Worm (Caenorhabditis elegans) whole organism, young adult: ENCODE measurements around the gene fbxb-84.
"Not testable (repeated sequence)": the region's sequence is repeated elsewhere in the genome, so short reads cannot be mapped to it uniquely, and the experiment has no call there.

Experiments
- B0035.1 ChIP-seq: sonication (generic microtip); optimal IDR thresholded peaks from 2 replicates; lab custom pipeline; 2016; ENCODE audit warnings: missing genetic modification characterization, mild to moderate bottlenecking, missing compliant biosample characterization, missing genotype, missing genetic modification reagents
- F33H1.4 ChIP-seq: fragments of 200-800 bp; sonication (Bioruptor generic); IDR thresholded peaks from 2 replicates; pipeline ENCODE4 v1.3.6; 2022; ENCODE audit warnings: missing genetic modification reagents, missing genetic modification characterization, missing compliant biosample characterization
- F49E8.2 ChIP-seq: sonication (generic microtip); optimal IDR thresholded peaks from 3 replicates; lab custom pipeline; 2017; ENCODE audit warnings: missing genetic modification characterization, mild to moderate bottlenecking, missing compliant biosample characterization, antibody characterized with exemption, moderate library complexity; ENCODE audit not compliant: insufficient read depth
- F57C9.4 ChIP-seq: sonication (generic microtip); optimal IDR thresholded peaks from 2 replicates; lab custom pipeline; 2017; ENCODE audit warnings: mild to moderate bottlenecking, missing genetic modification characterization, missing compliant biosample characterization
- K12H6.12 ChIP-seq: fragments of 200-800 bp; sonication (Bioruptor generic); optimal IDR thresholded peaks from 2 replicates; lab custom pipeline; 2018; ENCODE audit warnings: mild to moderate bottlenecking, missing genetic modification characterization, missing compliant biosample characterization
- ZK185.1 ChIP-seq: sonication (generic microtip); optimal IDR thresholded peaks from 2 replicates; lab custom pipeline; 2016; ENCODE audit warnings: mild to moderate bottlenecking, missing genetic modification characterization, missing compliant biosample characterization; ENCODE audit not compliant: poor library complexity, severe bottlenecking
- ccch-3 ChIP-seq: fragments of 200-800 bp; sonication (Bioruptor generic); optimal IDR thresholded peaks from 2 replicates; lab custom pipeline; 2018; ENCODE audit warnings: mild to moderate bottlenecking, missing genetic modification characterization, missing compliant biosample characterization
- cebp-1 ChIP-seq, 2 experiments: fragments of 200-800 bp in 1 of 2; sonication (Bioruptor generic) in 1 of 2; sonication (generic microtip) in 1 of 2; IDR thresholded peaks in 1 of 2; optimal IDR thresholded peaks in 1 of 2; 2 replicates each; pipeline versions ENCODE4 v1.3.6 to Lab custom; 2017 to 2022; ENCODE audit warnings: missing compliant biosample characterization in 2 of 2, missing genetic modification characterization in 2 of 2, mild to moderate bottlenecking in 1 of 2, missing genetic modification reagents in 1 of 2, moderate library complexity in 1 of 2
- ceh-58 ChIP-seq: fragments of 200-800 bp; sonication (Bioruptor generic); IDR thresholded peaks from 2 replicates; pipeline ENCODE4 v1.3.6; 2022; ENCODE audit warnings: missing genetic modification characterization, missing compliant biosample characterization
- efl-1 ChIP-seq: fragments of 150-350 bp; optimal IDR thresholded peaks from 2 replicates; lab custom pipeline; 2014; ENCODE audit warnings: missing biosample characterization, missing genetic modification reagents, missing genetic modification characterization
- ekl-4 ChIP-seq: fragments of 200-800 bp; sonication (Bioruptor generic); IDR thresholded peaks from 2 replicates; pipeline ENCODE4 v1.3.6; 2022; ENCODE audit warnings: missing genetic modification reagents, missing genetic modification characterization, missing compliant biosample characterization
- hlh-12 ChIP-seq: sonication (generic microtip); optimal IDR thresholded peaks from 2 replicates; lab custom pipeline; 2016; ENCODE audit warnings: missing genetic modification characterization, missing compliant biosample characterization
- hlh-26 ChIP-seq: fragments of 200-800 bp; sonication (Bioruptor generic); conservative IDR thresholded peaks from 2 replicates; pipeline ENCODE4 v1.3.6; 2022; ENCODE audit warnings: missing genetic modification reagents, missing genetic modification characterization, missing compliant biosample characterization
- hmg-1.2 ChIP-seq: fragments of 200-800 bp; sonication (Bioruptor generic); IDR thresholded peaks from 2 replicates; pipeline ENCODE4 v1.3.6; 2022; ENCODE audit warnings: missing genetic modification reagents, missing genetic modification characterization, missing compliant biosample characterization
- hrde-1 ChIP-seq: sonication (generic microtip); optimal IDR thresholded peaks from 2 replicates; lab custom pipeline; 2016; ENCODE audit warnings: missing genetic modification characterization, mild to moderate bottlenecking, missing compliant biosample characterization, moderate library complexity, missing genotype, missing genetic modification reagents, borderline replicate concordance
- lag-1 ChIP-seq: fragments of 200-800 bp; sonication (Bioruptor generic); IDR thresholded peaks from 2 replicates; pipeline ENCODE4 v1.3.6; 2022; ENCODE audit warnings: missing genetic modification reagents, missing genetic modification characterization, missing compliant biosample characterization
- madf-3 ChIP-seq: fragments of 200-800 bp; sonication (Bioruptor generic); IDR thresholded peaks from 2 replicates; pipeline ENCODE4 v1.3.6; 2022; ENCODE audit warnings: missing genetic modification reagents, missing genetic modification characterization, missing compliant biosample characterization
- mcd-1 ChIP-seq: fragments of 200-800 bp; sonication (Bioruptor generic); IDR thresholded peaks from 2 replicates; pipeline ENCODE4 v1.3.6; 2022; ENCODE audit warnings: missing genetic modification reagents, missing genetic modification characterization, missing compliant biosample characterization
- nfya-1 ChIP-seq: sonication (generic microtip); optimal IDR thresholded peaks from 2 replicates; lab custom pipeline; 2017; ENCODE audit warnings: antibody characterized with exemption, missing compliant biosample characterization, missing genetic modification characterization, borderline replicate concordance; ENCODE audit not compliant: insufficient read depth
- nfya-2 ChIP-seq: fragments of 200-800 bp; sonication (Bioruptor generic); IDR thresholded peaks from 2 replicates; pipeline ENCODE4 v1.3.6; 2022; ENCODE audit warnings: missing genetic modification reagents, missing genetic modification characterization, missing compliant biosample characterization
- nhr-90 ChIP-seq: sonication (generic microtip); optimal IDR thresholded peaks from 2 replicates; lab custom pipeline; 2016; ENCODE audit warnings: missing genotype, mild to moderate bottlenecking, missing genetic modification characterization, missing compliant biosample characterization
- pbrm-1 ChIP-seq: fragments of 200-800 bp; sonication (Bioruptor generic); IDR thresholded peaks from 2 replicates; pipeline ENCODE4 v1.3.6; 2022; ENCODE audit warnings: missing genetic modification reagents, missing genetic modification characterization, missing compliant biosample characterization
- pha-4 ChIP-seq: fragments of 150-350 bp; sonication (generic microtip); optimal IDR thresholded peaks from 2 replicates; lab custom pipeline; 2014; ENCODE audit warnings: missing biosample characterization, missing genetic modification reagents, missing genetic modification characterization
- repo-1 ChIP-seq: sonication (generic microtip); optimal IDR thresholded peaks from 2 replicates; lab custom pipeline; 2017; ENCODE audit warnings: mild to moderate bottlenecking, missing genetic modification characterization, missing compliant biosample characterization
- sdz-38 ChIP-seq: sonication (generic microtip); optimal IDR thresholded peaks from 2 replicates; lab custom pipeline; 2016; ENCODE audit warnings: missing genotype, missing genetic modification characterization, missing compliant biosample characterization
- sea-2 ChIP-seq: fragments of 200-800 bp; sonication (Bioruptor generic); IDR thresholded peaks from 2 replicates; pipeline ENCODE4 v1.3.6; 2022; ENCODE audit warnings: missing genetic modification characterization, missing compliant biosample characterization
- somi-1 ChIP-seq: fragments of 200-800 bp; sonication (Bioruptor generic); optimal IDR thresholded peaks from 2 replicates; lab custom pipeline; 2018; ENCODE audit warnings: mild to moderate bottlenecking, missing genetic modification characterization, missing compliant biosample characterization
- tbx-9 ChIP-seq: sonication (generic microtip); optimal IDR thresholded peaks from 2 replicates; lab custom pipeline; 2016; ENCODE audit warnings: borderline replicate concordance, missing genetic modification characterization, inconsistent platforms, missing compliant biosample characterization
- zfh-2 ChIP-seq: fragments of 200-800 bp; sonication (Bioruptor generic); conservative IDR thresholded peaks from 2 replicates; pipeline ENCODE4 v1.3.6; 2022; ENCODE audit warnings: missing genetic modification reagents, missing genetic modification characterization, missing compliant biosample characterization
- zim-3 ChIP-seq: sonication (generic microtip); optimal IDR thresholded peaks from 2 replicates; lab custom pipeline; 2017; ENCODE audit warnings: mild to moderate bottlenecking, missing genetic modification characterization, moderate library complexity, missing compliant biosample characterization
- ztf-3 ChIP-seq: fragments of 200-800 bp; sonication (Bioruptor generic); optimal IDR thresholded peaks from 2 replicates; lab custom pipeline; 2018; ENCODE audit warnings: mild to moderate bottlenecking, missing genetic modification characterization, missing compliant biosample characterization

Gene fbxb-84

ce11 chrIII:117210-117609, 29.1 kb downstream of the fbxb-84 start, which contains the start of gene C29F9.5:
C29F9.5 (plus strand) TSS chrIII:117510.
- TF ChIP-seq hlh-26 (GFP tag; lab: Robert Waterston, UW) (no peak), sdz-38 (tag; lab: Kevin White, UChicago) (no peak), hlh-12 (no peak), K12H6.12 (tag; lab: Kevin White, UChicago) (no peak), ceh-58 (no peak), F49E8.2 (no peak), lag-1 (GFP tag; lab: Robert Waterston, UW) (no peak), efl-1 (no peak), ekl-4 (no peak), F33H1.4 (GFP tag; lab: Robert Waterston, UW) (no peak), ccch-3 (GFP tag; lab: Kevin White, UChicago) (no peak), tbx-9 (no peak), madf-3 (GFP tag; lab: Robert Waterston, UW) (no peak), ztf-3 (GFP tag; lab: Kevin White, UChicago) (no peak), zfh-2 (GFP tag; lab: Robert Waterston, UW) (no peak), somi-1 (GFP tag; lab: Kevin White, UChicago) (no peak), mcd-1 (GFP tag; lab: Robert Waterston, UW) (no peak), repo-1 (no peak), ZK185.1 (tag; lab: Kevin White, UChicago) (no peak)
- TF ChIP-seq, all 124 proteins: peak for 0

ce11 chrIII:114603-115002, 31.7 kb downstream of the fbxb-84 start, which contains the start of gene C29F9.6:
C29F9.6 (plus strand) TSS chrIII:114903.
- TF ChIP-seq nfya-2 (GFP tag; lab: Robert Waterston, UW) (no peak), sea-2 (GFP tag; lab: Robert Waterston, UW) (no peak), pbrm-1 (GFP tag; lab: Robert Waterston, UW) (no peak), K12H6.12 (tag; lab: Kevin White, UChicago) (no peak), F57C9.4 (tag; lab: Kevin White, UChicago) (no peak), hrde-1 (no peak)

- TF ChIP-seq zim-3, B0035.1, nfya-1 (tag; lab: Kevin White, UChicago): not testable (repeated sequence)
Measured at ce11 chrIII:98822-99221, 47.4 kb downstream of the fbxb-84 start, which contains the start of gene C29F9.9. C29F9.9 (minus strand) TSS chrIII:98922.

- TF ChIP-seq pha-4; zfh-2 (GFP tag; lab: Robert Waterston, UW); tbx-9: not testable (repeated sequence)
Measured at ce11 chrIII:97018-97417, 49.3 kb downstream of the fbxb-84 start, which contains the start of gene C29F9.8. C29F9.8 (minus strand) TSS chrIII:97118.

- no peak for TF ChIP-seq pha-4
- TF ChIP-seq hmg-1.2 (GFP tag; lab: Robert Waterston, UW) = peak; percentile 90
- TF ChIP-seq cebp-1 (GFP tag; IDR thresholded peaks at IDR 0.05; lab: Robert Waterston, UW) = no peak
- TF ChIP-seq cebp-1 (tag; optimal IDR thresholded peaks at IDR 0.05; lab: Kevin White, UChicago) = peak; percentile 0
- no peak for TF ChIP-seq nhr-90 (tag; lab: Kevin White, UChicago)
Measured at ce11 chrIII:96196-96595, 50.1 kb downstream of the fbxb-84 start.
